Worm (Caenorhabditis elegans) whole organism, L3 larva: Measurements from ENCODE around the gene K01D12.10.

Experiments used
- R02D3.7 ChIP-seq: fragments of 150-350 bp; optimal IDR thresholded peaks from 2 replicates; lab custom pipeline; 2014; ENCODE audit warnings: missing biosample characterization, missing genetic modification characterization
- elt-1 ChIP-seq: fragments of 150-350 bp; optimal IDR thresholded peaks from 2 replicates; lab custom pipeline; 2014; ENCODE audit warnings: missing biosample characterization, missing genetic modification characterization
- nhr-12 ChIP-seq: fragments of 150-350 bp; optimal IDR thresholded peaks from 2 replicates; lab custom pipeline; 2014; ENCODE audit warnings: missing biosample characterization, missing genetic modification characterization
- unc-62 ChIP-seq: fragments of 150-350 bp; sonication (generic microtip); optimal IDR thresholded peaks from 4 replicates; lab custom pipeline; 2014; ENCODE audit warnings: missing biosample characterization, missing genetic modification reagents, missing genetic modification characterization

DNA sequence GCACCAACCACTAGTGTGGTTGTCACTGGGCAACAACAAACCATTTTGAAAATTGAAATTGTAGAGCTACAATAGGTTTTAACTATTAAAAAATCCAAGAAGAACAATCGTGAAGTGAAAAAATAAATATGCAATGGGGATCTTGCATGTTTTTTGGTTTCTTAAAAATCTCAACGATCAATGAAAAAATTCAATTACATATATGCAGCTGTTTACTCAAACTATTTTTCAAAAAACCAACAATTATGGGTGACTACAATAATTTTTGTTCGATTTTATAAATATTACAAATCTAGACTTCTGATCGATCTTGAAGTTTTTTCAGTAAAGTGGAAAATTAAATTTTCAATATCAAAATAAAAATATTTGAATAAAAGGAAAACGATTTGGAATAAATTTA is 2.5 kb downstream of the K01D12.10 start, which contains the start of gene cdr-4:
- TF ChIP-seq elt-1 (tag; lab: Kevin White, UChicago) = no peak
- TF ChIP-seq nhr-12 (tag; lab: Kevin White, UChicago) = no peak
- no peak for TF ChIP-seq R02D3.7 (tag; lab: Kevin White, UChicago)
- TF ChIP-seq unc-62 (GFP tag; lab: Kevin White, UChicago) = no peak
